Worm (Caenorhabditis elegans): ENCODE results near the gene asp-3.

DNA sequence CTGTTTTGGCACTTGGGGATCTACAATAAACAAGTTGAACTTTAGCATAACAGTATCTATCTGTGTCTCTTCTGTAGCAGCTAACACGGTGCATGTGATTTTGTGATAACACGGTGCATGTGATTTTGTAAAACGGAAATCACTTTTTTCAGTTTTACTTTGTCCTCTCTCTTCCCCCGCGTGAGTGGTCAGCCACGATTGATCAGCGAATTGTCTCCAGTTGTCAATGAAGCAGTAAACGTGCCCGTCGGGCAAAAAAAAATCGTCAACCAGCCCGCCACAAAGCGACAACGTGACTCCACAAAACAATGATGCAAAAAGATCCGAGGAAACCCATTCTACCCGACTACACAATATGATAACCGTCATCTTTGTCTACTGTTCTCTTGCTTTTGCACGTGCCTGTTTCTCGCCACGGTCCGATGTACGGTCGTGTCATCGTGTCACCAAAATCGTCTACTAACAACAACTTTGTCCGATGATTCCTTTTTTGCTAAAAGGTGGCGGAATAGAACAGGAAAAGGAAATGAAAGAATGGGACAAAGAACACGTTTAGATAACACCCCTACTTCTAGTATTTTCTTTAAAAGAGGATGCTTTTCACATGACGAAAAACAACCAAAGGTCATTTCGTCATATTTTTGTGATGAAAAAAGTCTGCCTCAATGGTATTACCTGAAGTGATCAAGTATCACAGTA is 41.6 kb upstream of the asp-3 start:
- no peak for TF ChIP-seq fos-1 (tag; optimal IDR thresholded peaks at IDR 0.05)
- no peak for TF ChIP-seq daf-12 (tag; optimal IDR thresholded peaks at IDR 0.05)
